Worm (Caenorhabditis elegans) whole organism, young adult: Measurements from ENCODE around the gene pals-23.
A peak's percentile ranks its signal among the peaks of the same experiment; 100 is the strongest.

Experiments used
- F55B11.4 ChIP-seq: sonication (generic microtip); optimal IDR thresholded peaks from 2 replicates; lab custom pipeline; 2016; ENCODE audit warnings: missing compliant biosample characterization, missing genetic modification characterization, borderline replicate concordance; ENCODE audit not compliant: insufficient read depth
- aptf-2 ChIP-seq: fragments of 200-800 bp; sonication (Bioruptor generic); conservative IDR thresholded peaks from 2 replicates; pipeline ENCODE4 v1.3.6; 2022; ENCODE audit warnings: missing genetic modification reagents, missing genetic modification characterization, missing compliant biosample characterization
- ceh-27 ChIP-seq: fragments of 200-800 bp; sonication (Bioruptor generic); optimal IDR thresholded peaks from 2 replicates; lab custom pipeline; 2018; ENCODE audit warnings: mild to moderate bottlenecking, missing genetic modification characterization, moderate library complexity, missing compliant biosample characterization
- efl-1 ChIP-seq: fragments of 150-350 bp; optimal IDR thresholded peaks from 2 replicates; lab custom pipeline; 2014; ENCODE audit warnings: missing biosample characterization, missing genetic modification reagents, missing genetic modification characterization
- hlh-12 ChIP-seq: sonication (generic microtip); optimal IDR thresholded peaks from 2 replicates; lab custom pipeline; 2016; ENCODE audit warnings: missing genetic modification characterization, missing compliant biosample characterization
- hmg-1.2 ChIP-seq: fragments of 200-800 bp; sonication (Bioruptor generic); IDR thresholded peaks from 2 replicates; pipeline ENCODE4 v1.3.6; 2022; ENCODE audit warnings: missing genetic modification reagents, missing genetic modification characterization, missing compliant biosample characterization
- let-526 ChIP-seq: fragments of 200-800 bp; sonication (Bioruptor generic); IDR thresholded peaks from 2 replicates; pipeline ENCODE4 v1.3.6; 2022; ENCODE audit warnings: missing genetic modification reagents, missing genetic modification characterization, missing compliant biosample characterization
- lin-54 ChIP-seq: fragments of 200-800 bp; sonication (Bioruptor generic); optimal IDR thresholded peaks from 2 replicates; lab custom pipeline; 2018; ENCODE audit warnings: mild to moderate bottlenecking, missing genetic modification characterization, missing compliant biosample characterization
- nhr-90 ChIP-seq: sonication (generic microtip); optimal IDR thresholded peaks from 2 replicates; lab custom pipeline; 2016; ENCODE audit warnings: missing genotype, mild to moderate bottlenecking, missing genetic modification characterization, missing compliant biosample characterization
- pha-4 ChIP-seq: fragments of 150-350 bp; sonication (generic microtip); optimal IDR thresholded peaks from 2 replicates; lab custom pipeline; 2014; ENCODE audit warnings: missing biosample characterization, missing genetic modification reagents, missing genetic modification characterization
- rpc-1 ChIP-seq, 2 experiments: fragments of 150-350 bp in 1 of 2; sonication (generic microtip) in 1 of 2; optimal IDR thresholded peaks; 2 replicates each; lab custom pipeline; 2014 to 2018; ENCODE audit warnings: missing biosample characterization in 1 of 2, missing genetic modification characterization in 1 of 2, missing genetic modification reagents in 1 of 2, missing genotype in 1 of 2
- snpc-1.3 ChIP-seq: sonication (generic microtip); optimal IDR thresholded peaks from 2 replicates; lab custom pipeline; 2017; ENCODE audit warnings: missing genetic modification characterization, mild to moderate bottlenecking, missing compliant biosample characterization, antibody characterized with exemption, moderate library complexity, missing genotype, missing genetic modification reagents; ENCODE audit not compliant: insufficient read depth

ce11 chrIII:94759-95330 is 29.7 kb upstream of the pals-23 start, which contains the start of gene pat-4:
- TF ChIP-seq ceh-27: no peak
- peak; percentile 88 for TF ChIP-seq hmg-1.2 (GFP tag; lab: Robert Waterston, UW)
- no peak for TF ChIP-seq pha-4
- no peak for TF ChIP-seq nhr-90 (tag; lab: Kevin White, UChicago)
- no peak for TF ChIP-seq hlh-12 (tag; lab: Kevin White, UChicago)
- TF ChIP-seq snpc-1.3 (tag; lab: Kevin White, UChicago): no peak
- TF ChIP-seq rpc-1 (optimal IDR thresholded peaks at IDR 0.05; lab: Kevin White, UChicago): no peak
- no peak for TF ChIP-seq rpc-1 (tag; optimal IDR thresholded peaks at IDR 0.05; lab: Kevin White, UChicago)
- no peak for TF ChIP-seq let-526 (GFP tag; lab: Robert Waterston, UW)
- TF ChIP-seq F55B11.4 (tag; lab: Kevin White, UChicago): no peak
- no peak for TF ChIP-seq aptf-2 (GFP tag; lab: Robert Waterston, UW)
- no peak for TF ChIP-seq efl-1
- TF ChIP-seq lin-54: no peak
